Fruit fly (Drosophila melanogaster) whole organism, wandering third instar larva: ENCODE data around the gene Ktl.

ENCODE experiments used
- CG32264 ChIP-seq: fragments of 200-800 bp; sonication (Bioruptor generic); optimal IDR thresholded peaks from 2 replicates; lab custom pipeline; 2016; ENCODE audit warnings: missing biosample characterization, missing genetic modification characterization
- CG9705 ChIP-seq: fragments of 200-800 bp; sonication (Bioruptor generic); optimal IDR thresholded peaks from 2 replicates; lab custom pipeline; 2018; ENCODE audit warnings: missing biosample characterization, mild to moderate bottlenecking, missing genetic modification characterization
- CrebA ChIP-seq: fragments of 200-800 bp; sonication (Bioruptor generic); optimal IDR thresholded peaks from 2 replicates; lab custom pipeline; 2016; ENCODE audit warnings: missing biosample characterization, mild to moderate bottlenecking, missing genetic modification characterization, borderline replicate concordance
- Dfd ChIP-seq: fragments of >200 bp; optimal IDR thresholded peaks from 2 replicates; lab custom pipeline; 2017; ENCODE audit warnings: missing biosample characterization, missing genetic modification characterization
- Dif ChIP-seq: fragments of 200-275, 200-300 bp; sonication (Bioruptor generic); optimal IDR thresholded peaks from 2 replicates; lab custom pipeline; 2018; ENCODE audit warnings: missing biosample characterization, missing genetic modification characterization; ENCODE audit not compliant: partially characterized antibody
- GATAd ChIP-seq: sonication (Bioruptor generic); optimal IDR thresholded peaks from 2 replicates; lab custom pipeline; 2016; ENCODE audit warnings: missing biosample characterization, missing genetic modification characterization
- HLH106 ChIP-seq: fragments of 200-800 bp; optimal IDR thresholded peaks from 3 replicates; lab custom pipeline; 2019; ENCODE audit warnings: missing biosample characterization, mild to moderate bottlenecking, missing genetic modification characterization, moderate library complexity
- Hnf4 ChIP-seq: fragments of 200-800 bp; sonication (Bioruptor generic); optimal IDR thresholded peaks from 2 replicates; lab custom pipeline; 2016; ENCODE audit warnings: missing biosample characterization, mild to moderate bottlenecking, missing genetic modification characterization
- Hr78 ChIP-seq: fragments of >200 bp; optimal IDR thresholded peaks from 2 replicates; lab custom pipeline; 2017; ENCODE audit warnings: missing biosample characterization, missing genetic modification characterization
- Hr83 ChIP-seq: fragments of 200-300 bp; sonication (Bioruptor generic); optimal IDR thresholded peaks from 2 replicates; lab custom pipeline; 2016; ENCODE audit warnings: missing biosample characterization, mild to moderate bottlenecking, missing genetic modification characterization, moderate library complexity; ENCODE audit not compliant: poor library complexity, severe bottlenecking
- Jra ChIP-seq: sonication (Bioruptor generic); optimal IDR thresholded peaks from 2 replicates; lab custom pipeline; 2016; ENCODE audit warnings: missing biosample characterization, missing genetic modification characterization
- Mio ChIP-seq: sonication (Bioruptor generic); optimal IDR thresholded peaks from 2 replicates; lab custom pipeline; 2016; ENCODE audit warnings: missing biosample characterization, missing genetic modification characterization
- Myc ChIP-seq: fragments of >200 bp; optimal IDR thresholded peaks from 2 replicates; lab custom pipeline; 2017
- N ChIP-seq: fragments of >200 bp; optimal IDR thresholded peaks from 2 replicates; lab custom pipeline; 2018; ENCODE audit warnings: missing biosample characterization, missing external identifiers, missing genetic modification characterization
- OdsH ChIP-seq: fragments of 200-800 bp; sonication (Bioruptor generic); optimal IDR thresholded peaks from 2 replicates; lab custom pipeline; 2016; ENCODE audit warnings: missing biosample characterization, mild to moderate bottlenecking, missing genetic modification characterization
- Rel ChIP-seq, 2 experiments: fragments of 200-800 bp; sonication (Bioruptor generic) in 1 of 2; optimal IDR thresholded peaks; 2 replicates in 1 of 2; 3 replicates in 1 of 2; lab custom pipeline; 2016 to 2019; ENCODE audit warnings: mild to moderate bottlenecking in 2 of 2, missing biosample characterization in 2 of 2, missing genetic modification characterization in 2 of 2, moderate library complexity in 1 of 2
- Sp1 ChIP-seq: fragments of 200-800 bp; sonication (Bioruptor generic); optimal IDR thresholded peaks from 3 replicates; lab custom pipeline; 2019; ENCODE audit warnings: missing biosample characterization, mild to moderate bottlenecking, missing genetic modification characterization, moderate library complexity
- Vsx2 ChIP-seq: fragments of 200-300, 225-300 bp; sonication (Bioruptor generic); optimal IDR thresholded peaks from 2 replicates; lab custom pipeline; 2018; ENCODE audit warnings: missing biosample characterization, missing genetic modification characterization; ENCODE audit not compliant: partially characterized antibody
- br ChIP-seq: fragments of 200-800 bp; sonication (Bioruptor generic); optimal IDR thresholded peaks from 2 replicates; lab custom pipeline; 2016; ENCODE audit warnings: missing biosample characterization, missing genetic modification characterization
- brk ChIP-seq: fragments of 200-800 bp; sonication (Bioruptor generic); optimal IDR thresholded peaks from 2 replicates; lab custom pipeline; 2016; ENCODE audit warnings: missing biosample characterization, mild to moderate bottlenecking, missing genetic modification characterization
- dl ChIP-seq, 2 experiments: fragments of 175-275, 200-275 bp in 1 of 2; fragments of 200-275 bp in 1 of 2; sonication (Bioruptor generic); optimal IDR thresholded peaks; lab custom pipeline; 2018; ENCODE audit warnings: mild to moderate bottlenecking in 2 of 2, missing biosample characterization in 2 of 2, missing genetic modification characterization in 2 of 2, moderate library complexity in 2 of 2; ENCODE audit not compliant: partially characterized antibody in 2 of 2, insufficient read depth in 1 of 2
- dmrt93B ChIP-seq: fragments of 200-800 bp; sonication (Bioruptor generic); optimal IDR thresholded peaks from 2 replicates; lab custom pipeline; 2018; ENCODE audit warnings: missing biosample characterization, mild to moderate bottlenecking, missing genetic modification characterization
- dsf ChIP-seq: sonication (Bioruptor generic); optimal IDR thresholded peaks from 2 replicates; lab custom pipeline; 2016; ENCODE audit warnings: missing biosample characterization, missing genetic modification characterization, borderline replicate concordance
- ey ChIP-seq: fragments of 200-800 bp; sonication (Bioruptor generic); optimal IDR thresholded peaks from 2 replicates; lab custom pipeline; 2016; ENCODE audit warnings: missing biosample characterization, missing genetic modification characterization
- foxo ChIP-seq, 2 experiments: fragments of 200-800 bp; sonication (Bioruptor generic); optimal IDR thresholded peaks; 2 replicates in 1 of 2; 3 replicates in 1 of 2; lab custom pipeline; 2016 to 2017; ENCODE audit warnings: missing biosample characterization in 2 of 2, missing genetic modification characterization in 2 of 2
- fru ChIP-seq: fragments of 200-800 bp; sonication (Bioruptor generic); optimal IDR thresholded peaks from 3 replicates; lab custom pipeline; 2016; ENCODE audit warnings: missing biosample characterization, mild to moderate bottlenecking, missing genetic modification characterization
- h ChIP-seq: fragments of 200-800 bp; sonication (Bioruptor generic); optimal IDR thresholded peaks from 3 replicates; lab custom pipeline; 2016; ENCODE audit warnings: missing biosample characterization, mild to moderate bottlenecking, missing genetic modification characterization
- jim ChIP-seq: fragments of 175-275, 200-325 bp; sonication (Bioruptor generic); optimal IDR thresholded peaks from 2 replicates; lab custom pipeline; 2016; ENCODE audit warnings: missing biosample characterization, mild to moderate bottlenecking, missing genetic modification characterization
- lola ChIP-seq: fragments of >200 bp; optimal IDR thresholded peaks from 2 replicates; lab custom pipeline; 2017; ENCODE audit warnings: missing biosample characterization, missing genetic modification characterization
- pan ChIP-seq: fragments of >200 bp; optimal IDR thresholded peaks from 2 replicates; lab custom pipeline; 2017
- psq ChIP-seq: fragments of 200-800 bp; sonication (Bioruptor generic); optimal IDR thresholded peaks from 3 replicates; lab custom pipeline; 2017; ENCODE audit warnings: missing biosample characterization, mild to moderate bottlenecking, missing genetic modification characterization, moderate library complexity
- rgr ChIP-seq: fragments of 200-800 bp; sonication (Bioruptor generic); optimal IDR thresholded peaks from 3 replicates; lab custom pipeline; 2016; ENCODE audit warnings: missing biosample characterization, mild to moderate bottlenecking, missing genetic modification characterization
- sage ChIP-seq: fragments of 200-800 bp; sonication (Bioruptor generic); optimal IDR thresholded peaks from 2 replicates; lab custom pipeline; 2016; ENCODE audit warnings: missing biosample characterization, mild to moderate bottlenecking, missing genetic modification characterization
- tai ChIP-seq: sonication (Bioruptor generic); optimal IDR thresholded peaks from 2 replicates; lab custom pipeline; 2016; ENCODE audit warnings: missing biosample characterization, missing genetic modification characterization
- usp ChIP-seq: fragments of >200 bp; optimal IDR thresholded peaks from 2 replicates; lab custom pipeline; 2017; ENCODE audit warnings: missing biosample characterization, missing genetic modification characterization
- woc ChIP-seq: sonication (Bioruptor generic); optimal IDR thresholded peaks from 2 replicates; lab custom pipeline; 2016; ENCODE audit warnings: missing biosample characterization, mild to moderate bottlenecking, missing genetic modification characterization

The Ktl gene

dm6 chr3R:20914103-20914502 lies 17.0 kb upstream of the Ktl start, which contains the start of gene hdly:
Gene hdly, plus strand, starts transcription at chr3R:20914296.
- TF ChIP-seq h (GFP tag; lab: Kevin White, UChicago): peak; percentile 64
- TF ChIP-seq N (GFP tag; lab: Kevin White, UChicago): no peak
- TF ChIP-seq ey (GFP tag; lab: Kevin White, UChicago): no peak
- TF ChIP-seq dl (GFP tag; optimal IDR thresholded peaks at IDR 0.05; lab: Kevin White, UChicago; ENCODE audit: insufficient read depth in 1 of 2, partially characterized antibody in 2 of 2): peak in 1 of 2 experiments; percentile 62
- peak; percentile 91 for TF ChIP-seq jim
- no peak for TF ChIP-seq Dfd
- peak; percentile 79 for TF ChIP-seq CG9705
- peak; percentile 5 for TF ChIP-seq woc (GFP tag; lab: Kevin White, UChicago)
- TF ChIP-seq rgr (GFP tag; lab: Kevin White, UChicago): peak; percentile 70
- TF ChIP-seq foxo (GFP tag; optimal IDR thresholded peaks at IDR 0.05; lab: Kevin White, UChicago): peak; percentile 1 to 48
- TF ChIP-seq Hr83 (GFP tag; lab: Kevin White, UChicago): peak; percentile 85
- peak; percentile 45 for TF ChIP-seq dsf (GFP tag; lab: Kevin White, UChicago)
- no peak for TF ChIP-seq GATAd (GFP tag; lab: Kevin White, UChicago)
- TF ChIP-seq Rel (GFP tag; optimal IDR thresholded peaks at IDR 0.05; lab: Kevin White, UChicago): peak; percentile 89
- peak; percentile 75 for TF ChIP-seq Rel (tag; optimal IDR thresholded peaks at IDR 0.05; lab: Kevin White, UChicago)
- TF ChIP-seq tai (GFP tag; lab: Kevin White, UChicago): peak; percentile 3
- peak; percentile 66 for TF ChIP-seq Jra
- TF ChIP-seq Sp1 (GFP tag; lab: Kevin White, UChicago): peak; percentile 98
- peak; percentile 64 for TF ChIP-seq br (GFP tag; lab: Kevin White, UChicago)
- TF ChIP-seq Hr78 (GFP tag; lab: Kevin White, UChicago): no peak
- peak; percentile 75 for TF ChIP-seq fru
- TF ChIP-seq brk: peak; percentile 77
- TF ChIP-seq CrebA: peak; percentile 94
- TF ChIP-seq dmrt93B (GFP tag; lab: Kevin White, UChicago): peak; percentile 59
- peak; percentile 48 for TF ChIP-seq OdsH (GFP tag; lab: Kevin White, UChicago)
- TF ChIP-seq sage (GFP tag; lab: Kevin White, UChicago): peak; percentile 86
- peak; percentile 53 for TF ChIP-seq CG32264 (GFP tag; lab: Kevin White, UChicago)
- TF ChIP-seq psq (GFP tag; lab: Kevin White, UChicago): peak; percentile 63
- no peak for TF ChIP-seq Vsx2 (GFP tag; lab: Kevin White, UChicago)
- TF ChIP-seq HLH106 (tag; lab: Kevin White, UChicago): peak; percentile 72
- TF ChIP-seq Hnf4 (GFP tag; lab: Kevin White, UChicago): peak; percentile 97
- no peak for TF ChIP-seq Mio (GFP tag; lab: Kevin White, UChicago)
- TF ChIP-seq usp (GFP tag; lab: Kevin White, UChicago): no peak

dm6 chr3R:20912725-20913124 lies 15.6 kb upstream of the Ktl start:
- TF ChIP-seq Hnf4 (GFP tag; lab: Kevin White, UChicago): no peak
- TF ChIP-seq ey (GFP tag; lab: Kevin White, UChicago): no peak
- no peak for TF ChIP-seq Mio (GFP tag; lab: Kevin White, UChicago)
- TF ChIP-seq N (GFP tag; lab: Kevin White, UChicago): no peak
- no peak for TF ChIP-seq tai (GFP tag; lab: Kevin White, UChicago)
- TF ChIP-seq CG9705: no peak
- TF ChIP-seq woc (GFP tag; lab: Kevin White, UChicago): no peak
- no peak for TF ChIP-seq HLH106 (tag; lab: Kevin White, UChicago)
- TF ChIP-seq lola (GFP tag; lab: Kevin White, UChicago): no peak
- TF ChIP-seq brk: no peak
- TF ChIP-seq dsf (GFP tag; lab: Kevin White, UChicago): no peak
- TF ChIP-seq rgr (GFP tag; lab: Kevin White, UChicago): no peak
- no peak for TF ChIP-seq CG32264 (GFP tag; lab: Kevin White, UChicago)
- no peak for TF ChIP-seq Hr78 (GFP tag; lab: Kevin White, UChicago)
- TF ChIP-seq GATAd (GFP tag; lab: Kevin White, UChicago): no peak
- no peak for TF ChIP-seq OdsH (GFP tag; lab: Kevin White, UChicago)
- no peak for TF ChIP-seq dmrt93B (GFP tag; lab: Kevin White, UChicago)
- TF ChIP-seq dl (GFP tag; optimal IDR thresholded peaks at IDR 0.05; lab: Kevin White, UChicago; ENCODE audit: insufficient read depth in 1 of 2, partially characterized antibody in 2 of 2): no peak

dm6 chr3R:20908641-20909040 lies 11.5 kb upstream of the Ktl start:
- no peak for TF ChIP-seq Dfd
- no peak for TF ChIP-seq ey (GFP tag; lab: Kevin White, UChicago)
- TF ChIP-seq Myc (lab: Kevin White, UChicago): no peak
- no peak for TF ChIP-seq foxo (GFP tag; optimal IDR thresholded peaks at IDR 0.05; lab: Kevin White, UChicago)
- TF ChIP-seq psq (GFP tag; lab: Kevin White, UChicago): no peak
- no peak for TF ChIP-seq usp (GFP tag; lab: Kevin White, UChicago)
- TF ChIP-seq lola (GFP tag; lab: Kevin White, UChicago): no peak
- TF ChIP-seq dl (GFP tag; optimal IDR thresholded peaks at IDR 0.05; lab: Kevin White, UChicago; ENCODE audit: insufficient read depth in 1 of 2, partially characterized antibody in 2 of 2): no peak
- TF ChIP-seq CG9705: no peak
- TF ChIP-seq pan (lab: Kevin White, UChicago): no peak
- TF ChIP-seq Jra: no peak
- TF ChIP-seq Dif (GFP tag; lab: Kevin White, UChicago): no peak
- no peak for TF ChIP-seq Sp1 (GFP tag; lab: Kevin White, UChicago)
- TF ChIP-seq Vsx2 (GFP tag; lab: Kevin White, UChicago): no peak
